Fruit fly (Drosophila melanogaster) whole organism, embryonic: ENCODE data around the gene frj.

Experiments
- Adf1 ChIP-seq: fragments of 200-800 bp; sonication (Bioruptor generic); IDR thresholded peaks from 2 replicates; pipeline ENCODE4 v1.3.6; 2022; ENCODE audit warnings: missing biosample characterization, missing genetic modification characterization
- CG10366 ChIP-seq: fragments of 200-800 bp; sonication (Bioruptor generic); IDR thresholded peaks from 2 replicates; pipeline ENCODE4 v1.3.6; 2022; ENCODE audit warnings: missing biosample characterization, missing genetic modification characterization
- CG11560 ChIP-seq: fragments of 200-800 bp; sonication (Bioruptor generic); IDR thresholded peaks from 3 replicates; pipeline ENCODE4 v1.3.6; 2022; ENCODE audit warnings: missing biosample characterization, missing genetic modification characterization
- CG12104 ChIP-seq: fragments of 200-800 bp; sonication (Bioruptor generic); optimal IDR thresholded peaks from 3 replicates; lab custom pipeline; 2016; ENCODE audit warnings: missing biosample characterization, missing genetic modification characterization
- CG13894 ChIP-seq: fragments of 200-800 bp; sonication (Bioruptor generic); optimal IDR thresholded peaks from 3 replicates; lab custom pipeline; 2018; ENCODE audit warnings: missing biosample characterization, mild to moderate bottlenecking, missing genetic modification characterization, moderate library complexity
- CG15696 ChIP-seq: fragments of 200-800 bp; sonication (Bioruptor generic); optimal IDR thresholded peaks from 2 replicates; lab custom pipeline; 2019; ENCODE audit warnings: missing biosample characterization, mild to moderate bottlenecking, missing genetic modification characterization, moderate library complexity
- CG16813 ChIP-seq: fragments of 200-800 bp; sonication (Bioruptor generic); IDR thresholded peaks from 3 replicates; pipeline ENCODE4 v1.3.6; 2022; ENCODE audit warnings: missing biosample characterization, missing genetic modification characterization; ENCODE audit not compliant: partially characterized antibody
- CG18599 ChIP-seq: fragments of 200-800 bp; sonication (Bioruptor generic); optimal IDR thresholded peaks from 3 replicates; lab custom pipeline; 2017; ENCODE audit warnings: missing biosample characterization, missing genetic modification characterization, mild to moderate bottlenecking, moderate library complexity, missing genetic modification reagents
- CG2875 ChIP-seq: fragments of 200-800 bp; sonication (Bioruptor generic); optimal IDR thresholded peaks from 2 replicates; lab custom pipeline; 2017; ENCODE audit warnings: missing biosample characterization, mild to moderate bottlenecking, missing genetic modification characterization, missing genetic modification reagents
- CG30403 ChIP-seq: fragments of 200-800 bp; sonication (Bioruptor generic); optimal IDR thresholded peaks from 3 replicates; lab custom pipeline; 2016; ENCODE audit warnings: missing biosample characterization, missing genetic modification characterization
- CG31441 ChIP-seq: fragments of 200-800 bp; sonication (Bioruptor generic); IDR thresholded peaks from 2 replicates; pipeline ENCODE4 v1.3.6; 2022; ENCODE audit warnings: missing biosample characterization, missing genetic modification characterization
- CG3163 ChIP-seq: fragments of 200-800 bp; sonication (Bioruptor generic); optimal IDR thresholded peaks from 3 replicates; lab custom pipeline; 2016; ENCODE audit warnings: missing biosample characterization, missing genetic modification characterization
- CG34224 ChIP-seq: fragments of 200-800 bp; sonication (Bioruptor generic); IDR thresholded peaks from 3 replicates; pipeline ENCODE4 v1.3.6; 2022; ENCODE audit warnings: missing biosample characterization, missing genetic modification characterization; ENCODE audit not compliant: partially characterized antibody
- CG34376 ChIP-seq: fragments of 200-800 bp; sonication (Bioruptor generic); optimal IDR thresholded peaks from 2 replicates; lab custom pipeline; 2018; ENCODE audit warnings: missing biosample characterization, mild to moderate bottlenecking, missing genetic modification characterization
- CG4328 ChIP-seq: fragments of 200-800 bp; sonication (Bioruptor generic); optimal IDR thresholded peaks from 3 replicates; lab custom pipeline; 2017; ENCODE audit warnings: missing biosample characterization, missing genetic modification reagents, missing genetic modification characterization
- CG4730 ChIP-seq: fragments of 200-800 bp; sonication (Bioruptor generic); IDR thresholded peaks from 2 replicates; pipeline ENCODE4 v1.3.6; 2022; ENCODE audit warnings: missing biosample characterization, missing genetic modification characterization
- CG6854 ChIP-seq: fragments of 200-800 bp; sonication (Bioruptor generic); optimal IDR thresholded peaks from 3 replicates; lab custom pipeline; 2017; ENCODE audit warnings: missing biosample characterization, mild to moderate bottlenecking, missing genetic modification characterization
- CG7372 ChIP-seq: fragments of 200-800 bp; sonication (Bioruptor generic); IDR thresholded peaks from 2 replicates; pipeline ENCODE4 v1.3.6; 2022; ENCODE audit warnings: missing biosample characterization, missing genetic modification characterization
- CG8281 ChIP-seq: fragments of 200-800 bp; sonication (Bioruptor generic); optimal IDR thresholded peaks from 2 replicates; lab custom pipeline; 2018; ENCODE audit warnings: missing biosample characterization, mild to moderate bottlenecking, missing genetic modification characterization, moderate library complexity
- CkIIα-i1 ChIP-seq: fragments of 200-800 bp; sonication (Bioruptor generic); IDR thresholded peaks from 2 replicates; pipeline ENCODE4 v1.3.6; 2022; ENCODE audit warnings: missing biosample characterization, missing genetic modification characterization
- CrebB ChIP-seq: fragments of 200-800 bp; sonication (Bioruptor generic); optimal IDR thresholded peaks from 3 replicates; lab custom pipeline; 2018; ENCODE audit warnings: missing biosample characterization, mild to moderate bottlenecking, missing genetic modification characterization
- Fer2 ChIP-seq: fragments of 200-800 bp; sonication (Bioruptor generic); optimal IDR thresholded peaks from 2 replicates; lab custom pipeline; 2018; ENCODE audit warnings: missing biosample characterization, mild to moderate bottlenecking, missing genetic modification characterization, moderate library complexity
- Gsc ChIP-seq: fragments of 200-800 bp; sonication (Bioruptor generic); IDR thresholded peaks from 2 replicates; pipeline ENCODE4 v1.3.6; 2022; ENCODE audit warnings: missing biosample characterization, missing genetic modification characterization
- Hr51 ChIP-seq, 2 experiments: fragments of 200-800 bp; sonication (Bioruptor generic); optimal IDR thresholded peaks; 2 replicates in 1 of 2; 3 replicates in 1 of 2; lab custom pipeline; 2016 to 2018; ENCODE audit warnings: missing biosample characterization in 2 of 2, missing genetic modification characterization in 2 of 2, mild to moderate bottlenecking in 1 of 2, moderate library complexity in 1 of 2
- Hr78 ChIP-seq, 2 experiments: fragments of 200-800 bp in 1 of 2; fragments of >200 bp in 1 of 2; sonication (Bioruptor generic) in 1 of 2; optimal IDR thresholded peaks; 2 replicates each; lab custom pipeline; 2017 to 2019; ENCODE audit warnings: missing biosample characterization in 2 of 2, missing genetic modification characterization in 2 of 2, mild to moderate bottlenecking in 1 of 2, moderate library complexity in 1 of 2
- Lhr ChIP-seq: fragments of 200-800 bp; sonication (Bioruptor generic); optimal IDR thresholded peaks from 3 replicates; lab custom pipeline; 2017; ENCODE audit warnings: mild to moderate bottlenecking, missing biosample characterization, missing genetic modification reagents, missing genetic modification characterization
- MBD-R2 ChIP-seq: fragments of 200-800 bp; sonication (Bioruptor generic); IDR thresholded peaks from 2 replicates; pipeline ENCODE4 v1.3.6; 2022; ENCODE audit warnings: missing biosample characterization, missing genetic modification characterization
- Max ChIP-seq: fragments of 200-800 bp; sonication (Bioruptor generic); optimal IDR thresholded peaks from 2 replicates; lab custom pipeline; 2016; ENCODE audit warnings: missing biosample characterization, mild to moderate bottlenecking, missing genetic modification characterization
- Meics ChIP-seq: fragments of 200-800 bp; sonication (Bioruptor generic); optimal IDR thresholded peaks from 2 replicates; lab custom pipeline; 2017; ENCODE audit warnings: missing biosample characterization, mild to moderate bottlenecking, missing genetic modification characterization
- NK7.1 ChIP-seq: fragments of 200-800 bp; sonication (Bioruptor generic); optimal IDR thresholded peaks from 3 replicates; lab custom pipeline; 2016; ENCODE audit warnings: missing biosample characterization, missing genetic modification characterization
- Usf ChIP-seq: fragments of 200-800 bp; sonication (Bioruptor generic); optimal IDR thresholded peaks from 2 replicates; lab custom pipeline; 2017; ENCODE audit warnings: missing genotype, missing biosample characterization, missing genetic modification characterization
- chn ChIP-seq: fragments of 200-800 bp; sonication (Bioruptor generic); optimal IDR thresholded peaks from 2 replicates; lab custom pipeline; 2016; ENCODE audit warnings: missing biosample characterization, missing genetic modification characterization
- fd64A ChIP-seq: fragments of 200-800 bp; sonication (Bioruptor generic); optimal IDR thresholded peaks from 3 replicates; lab custom pipeline; 2018; ENCODE audit warnings: missing biosample characterization, mild to moderate bottlenecking, missing genetic modification characterization
- fd96Cb ChIP-seq: fragments of 200-800 bp; sonication (Bioruptor generic); optimal IDR thresholded peaks from 2 replicates; lab custom pipeline; 2018; ENCODE audit warnings: missing biosample characterization, mild to moderate bottlenecking, missing genetic modification characterization, moderate library complexity
- gcm ChIP-seq: fragments of 200-800 bp; sonication (Bioruptor generic); optimal IDR thresholded peaks from 2 replicates; lab custom pipeline; 2019; ENCODE audit warnings: missing biosample characterization, mild to moderate bottlenecking, missing genetic modification characterization, moderate library complexity
- grn ChIP-seq: fragments of 200-800 bp; sonication (Bioruptor generic); optimal IDR thresholded peaks from 3 replicates; lab custom pipeline; 2017; ENCODE audit warnings: missing biosample characterization, missing genetic modification characterization
- gsb ChIP-seq: fragments of 200-800 bp; sonication (Bioruptor generic); IDR thresholded peaks from 2 replicates; pipeline ENCODE4 v1.3.6; 2022; ENCODE audit warnings: missing biosample characterization, missing genetic modification characterization
- kay ChIP-seq: fragments of 200-800 bp; sonication (Bioruptor generic); optimal IDR thresholded peaks from 2 replicates; lab custom pipeline; 2016; ENCODE audit warnings: missing biosample characterization, missing genetic modification characterization
- peb ChIP-seq: fragments of 200-800 bp; sonication (Bioruptor generic); IDR thresholded peaks from 2 replicates; pipeline ENCODE4 v1.3.6; 2022; ENCODE audit warnings: missing biosample characterization, missing genetic modification characterization
- prd ChIP-seq, 3 experiments: fragments of >200 bp in 2 of 3; fragments of 200-800 bp in 1 of 3; sonication (Bioruptor generic) in 1 of 3; optimal IDR thresholded peaks in 2 of 3; IDR thresholded peaks in 1 of 3; 2 replicates in 2 of 3; 3 replicates in 1 of 3; pipeline versions ENCODE4 v1.3.6 to Lab custom; 2017 to 2022; ENCODE audit warnings: missing biosample characterization in 1 of 3, missing genetic modification characterization in 1 of 3
- pum ChIP-seq: fragments of 200-800 bp; sonication (Bioruptor generic); optimal IDR thresholded peaks from 2 replicates; lab custom pipeline; 2016; ENCODE audit warnings: missing biosample characterization, missing genetic modification characterization
- pzg ChIP-seq: fragments of 200-800 bp; sonication (Bioruptor generic); optimal IDR thresholded peaks from 3 replicates; lab custom pipeline; 2018; ENCODE audit warnings: missing biosample characterization, mild to moderate bottlenecking, missing genetic modification characterization, moderate library complexity
- schlank ChIP-seq: fragments of 200-800 bp; sonication (Bioruptor generic); optimal IDR thresholded peaks from 2 replicates; lab custom pipeline; 2018; ENCODE audit warnings: missing biosample characterization, mild to moderate bottlenecking, missing genetic modification characterization
- scrt ChIP-seq: fragments of 200-800 bp; sonication (Bioruptor generic); optimal IDR thresholded peaks from 2 replicates; lab custom pipeline; 2018; ENCODE audit warnings: missing biosample characterization, mild to moderate bottlenecking, missing genetic modification characterization, moderate library complexity
- sens ChIP-seq: fragments of 200-800 bp; sonication (Bioruptor generic); peaks from one replicate; lab custom pipeline; 2016; ENCODE audit warnings: missing biosample characterization, missing genetic modification characterization
- sqz ChIP-seq: fragments of 200-800 bp; sonication (Bioruptor generic); optimal IDR thresholded peaks from 3 replicates; lab custom pipeline; 2018; ENCODE audit warnings: missing biosample characterization, mild to moderate bottlenecking, missing genetic modification characterization
- stc ChIP-seq: fragments of 200-800 bp; sonication (Bioruptor generic); IDR thresholded peaks from 2 replicates; pipeline ENCODE4 v1.3.6; 2022; ENCODE audit warnings: missing biosample characterization, missing genetic modification characterization

The frj gene

DNA sequence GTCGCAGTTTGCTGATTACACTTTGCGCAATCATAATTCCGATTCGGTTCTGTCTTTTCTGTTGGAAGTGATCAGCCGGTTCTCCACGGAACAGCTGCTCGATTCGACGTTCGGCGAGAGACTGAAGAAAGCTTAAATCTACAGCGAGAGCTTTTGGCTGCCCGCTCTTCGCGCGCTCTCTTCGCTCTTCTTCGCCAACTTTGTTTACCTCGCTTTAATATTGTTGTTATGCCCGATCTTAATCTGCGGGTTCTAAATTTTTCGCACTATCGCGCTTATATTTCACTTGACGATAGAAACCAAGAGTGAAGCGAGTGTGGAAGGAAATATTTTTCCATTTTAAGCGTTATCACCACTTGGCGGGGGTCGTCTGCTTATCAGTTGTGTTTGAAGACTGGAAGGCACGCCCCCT, 38.6 kb downstream of the frj start, which contains the start of gene CG9547 (continued):
- TF ChIP-seq scrt (no peak), Hr78 (GFP tag; optimal IDR thresholded peaks at IDR 0.05; lab: Kevin White, UChicago) (peak in 1 of 2 experiments; percentile 60), CrebB (tag; lab: Kevin White, UChicago) (peak; percentile 29), grn (GFP tag; lab: Kevin White, UChicago) (peak; percentile 94), CG6854 (peak; percentile 38), CG34224 (GFP tag; lab: Robert Waterston, UW) (peak; percentile 45; the same call in 2 of the 3 replicates), Meics (GFP tag; lab: Kevin White, UChicago) (peak; percentile 29), CG3163 (GFP tag; lab: Kevin White, UChicago) (peak; percentile 80)

DNA sequence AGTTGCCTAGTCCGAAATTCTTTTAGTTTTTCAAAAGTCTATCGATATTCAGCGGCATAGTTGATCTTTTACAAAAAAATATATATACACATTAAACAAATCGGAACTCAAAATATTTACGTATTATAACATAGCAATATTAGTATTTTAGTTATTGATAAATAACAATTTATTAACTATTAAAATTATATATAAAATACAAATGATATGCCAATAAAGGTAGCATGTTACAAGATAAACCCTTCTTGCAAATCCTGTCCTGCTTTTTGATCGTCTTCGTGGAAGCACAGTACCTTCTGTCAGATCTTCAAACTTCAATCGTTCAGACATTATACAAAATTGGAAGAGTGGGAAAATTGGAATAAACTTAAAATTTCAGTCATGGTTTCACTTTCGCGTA, 40.9 kb downstream of the frj start, which contains the start of gene CG9550:
TSS of gene CG9550 (plus strand) at position 301 of the 400 bp plus-strand sequence.
- TF ChIP-seq Max (GFP tag; lab: Kevin White, UChicago) (no peak), CG12104 (GFP tag; lab: Kevin White, UChicago) (no peak), CG4730 (GFP tag; lab: Robert Waterston, UW) (no peak), Lhr (GFP tag; lab: Kevin White, UChicago) (no peak), CG7372 (no peak), CG13894 (tag; lab: Kevin White, UChicago) (no peak), CG31441 (GFP tag; lab: Robert Waterston, UW) (no peak), Gsc (no peak)

DNA sequence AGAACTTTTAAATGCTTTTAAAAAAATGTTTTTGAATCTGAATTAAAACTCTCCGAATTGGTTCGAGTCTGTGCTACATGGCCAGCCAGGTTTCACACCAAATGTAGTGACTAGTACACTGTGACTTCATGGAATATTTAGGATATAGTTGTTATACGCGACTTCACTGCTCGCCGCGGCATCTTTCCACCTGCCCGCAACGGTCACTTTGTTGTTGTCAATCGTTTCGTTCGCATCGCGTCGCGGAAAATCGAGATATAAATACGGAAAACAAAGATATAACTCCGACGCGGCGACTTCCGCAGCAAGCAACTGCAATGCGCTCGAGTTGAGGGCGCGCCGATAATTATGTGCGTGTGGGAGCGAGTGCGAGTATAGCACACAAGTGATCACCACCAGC, 42.6 kb downstream of the frj start, which contains the start of gene CG31637:
TSS of gene CG31637 (plus strand) at position 200 of the 400 bp plus-strand sequence.
- TF ChIP-seq gsb (GFP tag; lab: Robert Waterston, UW), result no peak
- peak; percentile 15 for TF ChIP-seq CG18599 (GFP tag; lab: Kevin White, UChicago)
- no peak for TF ChIP-seq CG11560 (tag; lab: Robert Waterston, UW)
- peak; percentile 47 for TF ChIP-seq CG34224 (GFP tag; lab: Robert Waterston, UW)
- TF ChIP-seq CG30403 (GFP tag; lab: Kevin White, UChicago), result no peak
- no peak for TF ChIP-seq peb (GFP tag; lab: Robert Waterston, UW)
- TF ChIP-seq CG2875, result no peak
- no peak for TF ChIP-seq pum
- TF ChIP-seq CG15696 (tag; lab: Kevin White, UChicago), result no peak
- TF ChIP-seq fd96Cb (tag; lab: Kevin White, UChicago), result no peak
- no peak for TF ChIP-seq Usf (GFP tag; lab: Kevin White, UChicago)
- no peak for TF ChIP-seq sqz (GFP tag; lab: Kevin White, UChicago)
- TF ChIP-seq CG4328 (GFP tag; lab: Kevin White, UChicago), result no peak
- TF ChIP-seq CG8281 (tag; lab: Kevin White, UChicago), result no peak
- no peak for TF ChIP-seq Fer2 (tag; lab: Kevin White, UChicago)
- peak; percentile 43; the same call in 1 of the 2 replicates for TF ChIP-seq Adf1 (GFP tag; lab: Robert Waterston, UW)
- TF ChIP-seq NK7.1, result no peak
- no peak for TF ChIP-seq kay (GFP tag; lab: Kevin White, UChicago)
- no peak for TF ChIP-seq CG10366 (GFP tag; lab: Robert Waterston, UW)
- TF ChIP-seq schlank, result no peak
- no peak for TF ChIP-seq fd64A
- TF ChIP-seq pzg (GFP tag; lab: Kevin White, UChicago), result peak; percentile 94
- TF ChIP-seq CG34376 (GFP tag; lab: Kevin White, UChicago), result peak; percentile 55
- no peak for TF ChIP-seq Hr51 (GFP tag; optimal IDR thresholded peaks at IDR 0.05; lab: Kevin White, UChicago)
- no peak for TF ChIP-seq gcm
- no peak for TF ChIP-seq stc
- no peak for TF ChIP-seq prd (optimal IDR thresholded peaks at IDR 0.05; lab: Kevin White, UChicago)
- TF ChIP-seq prd (GFP tag; IDR thresholded peaks at IDR 0.05; lab: Robert Waterston, UW), result no peak
- TF ChIP-seq grn (GFP tag; lab: Kevin White, UChicago), result peak; percentile 57
- TF ChIP-seq CkIIα-i1 (GFP tag; lab: Robert Waterston, UW), result no peak
- TF ChIP-seq sens (GFP tag; lab: Kevin White, UChicago), result peak; percentile 76
- TF ChIP-seq CG16813 (GFP tag; lab: Robert Waterston, UW), result 0 out of 3 replicates have a peak, but pooled peaks have one; percentile 25
- TF ChIP-seq chn, result no peak
- peak; percentile 82 for TF ChIP-seq MBD-R2 (GFP tag; lab: Robert Waterston, UW)
